Fruit fly (Drosophila melanogaster) whole organism, adult: ENCODE data around the gene CG3149.

Experiments used
- CG11617 ChIP-seq: fragments of 200-800 bp; sonication (Bioruptor generic); optimal IDR thresholded peaks from 2 replicates; lab custom pipeline; 2017; ENCODE audit warnings: mild to moderate bottlenecking, missing biosample characterization, missing genetic modification reagents, missing genetic modification characterization
- CG12768 ChIP-seq: fragments of 200-800 bp; sonication (Bioruptor generic); optimal IDR thresholded peaks from 2 replicates; lab custom pipeline; 2017; ENCODE audit warnings: missing biosample characterization, missing genetic modification characterization, mild to moderate bottlenecking, moderate library complexity, missing genetic modification reagents
- CG14711 ChIP-seq: fragments of 200-800 bp; sonication (Bioruptor generic); optimal IDR thresholded peaks from 2 replicates; lab custom pipeline; 2018; ENCODE audit warnings: missing biosample characterization, mild to moderate bottlenecking, missing genetic modification characterization, moderate library complexity
- CG1620 ChIP-seq: fragments of 200-800 bp; sonication (Bioruptor generic); optimal IDR thresholded peaks from 2 replicates; lab custom pipeline; 2016; ENCODE audit warnings: missing biosample characterization, missing genetic modification characterization
- CG33017 ChIP-seq: fragments of 200-800 bp; sonication (Bioruptor generic); optimal IDR thresholded peaks from 2 replicates; lab custom pipeline; 2018; ENCODE audit warnings: missing biosample characterization, mild to moderate bottlenecking, missing genetic modification characterization, moderate library complexity
- CG5204 ChIP-seq: fragments of 200-800 bp; sonication (Bioruptor generic); optimal IDR thresholded peaks from 2 replicates; lab custom pipeline; 2016; ENCODE audit warnings: missing biosample characterization, missing genetic modification characterization
- CG7045 ChIP-seq: fragments of 200-800 bp; sonication (Bioruptor generic); optimal IDR thresholded peaks from 2 replicates; lab custom pipeline; 2017; ENCODE audit warnings: missing biosample characterization, mild to moderate bottlenecking, missing genetic modification characterization
- CG7101 ChIP-seq: fragments of 200-800 bp; sonication (Bioruptor generic); optimal IDR thresholded peaks from 2 replicates; lab custom pipeline; 2018; ENCODE audit warnings: missing biosample characterization, mild to moderate bottlenecking, missing genetic modification characterization, moderate library complexity
- Clk ChIP-seq: fragments of 200-800 bp; sonication (Bioruptor generic); optimal IDR thresholded peaks from 2 replicates; lab custom pipeline; 2017; ENCODE audit warnings: missing biosample characterization, missing genetic modification characterization
- Crg-1 ChIP-seq: fragments of 200-800 bp; sonication (Bioruptor generic); optimal IDR thresholded peaks from 2 replicates; lab custom pipeline; 2016; ENCODE audit warnings: missing biosample characterization, missing genetic modification characterization
- Hr96 ChIP-seq: fragments of 200-800 bp; sonication (Bioruptor generic); optimal IDR thresholded peaks from 2 replicates; lab custom pipeline; 2016; ENCODE audit warnings: missing biosample characterization, missing genetic modification characterization
- Mnt ChIP-seq: fragments of 200-800 bp; sonication (Bioruptor generic); optimal IDR thresholded peaks from 2 replicates; lab custom pipeline; 2016; ENCODE audit warnings: missing biosample characterization, mild to moderate bottlenecking, missing genetic modification characterization
- bab1 ChIP-seq: fragments of 200-800 bp; sonication (Bioruptor generic); optimal IDR thresholded peaks from 3 replicates; lab custom pipeline; 2019; ENCODE audit warnings: missing biosample characterization, mild to moderate bottlenecking, missing genetic modification characterization, moderate library complexity
- cic ChIP-seq: fragments of 200-800 bp; sonication (Bioruptor generic); optimal IDR thresholded peaks from 2 replicates; lab custom pipeline; 2017; ENCODE audit warnings: missing biosample characterization, mild to moderate bottlenecking, missing genetic modification characterization, moderate library complexity
- cnc ChIP-seq, 2 experiments: fragments of >200 bp; optimal IDR thresholded peaks; 2 replicates each; lab custom pipeline; 2017
- kay ChIP-seq: fragments of 200-800 bp; sonication (Bioruptor generic); peaks from one replicate; lab custom pipeline; 2016; ENCODE audit warnings: missing biosample characterization, missing genetic modification characterization, borderline replicate concordance
- ovo ChIP-seq: fragments of 200-800 bp; sonication (Bioruptor generic); optimal IDR thresholded peaks from 2 replicates; lab custom pipeline; 2016; ENCODE audit warnings: missing biosample characterization, missing genetic modification characterization
- pad ChIP-seq: fragments of 200-800 bp; sonication (Bioruptor generic); optimal IDR thresholded peaks from 3 replicates; lab custom pipeline; 2017; ENCODE audit warnings: missing biosample characterization, missing genetic modification characterization, mild to moderate bottlenecking, moderate library complexity, missing genetic modification reagents
- tj ChIP-seq: fragments of 200-800 bp; sonication (Bioruptor generic); optimal IDR thresholded peaks from 3 replicates; lab custom pipeline; 2017; ENCODE audit warnings: missing biosample characterization, mild to moderate bottlenecking, missing genetic modification characterization, moderate library complexity
- toe ChIP-seq: fragments of 200-800 bp; sonication (Bioruptor generic); optimal IDR thresholded peaks from 2 replicates; lab custom pipeline; 2016; ENCODE audit warnings: missing biosample characterization, missing genetic modification characterization

The CG3149 gene

DNA sequence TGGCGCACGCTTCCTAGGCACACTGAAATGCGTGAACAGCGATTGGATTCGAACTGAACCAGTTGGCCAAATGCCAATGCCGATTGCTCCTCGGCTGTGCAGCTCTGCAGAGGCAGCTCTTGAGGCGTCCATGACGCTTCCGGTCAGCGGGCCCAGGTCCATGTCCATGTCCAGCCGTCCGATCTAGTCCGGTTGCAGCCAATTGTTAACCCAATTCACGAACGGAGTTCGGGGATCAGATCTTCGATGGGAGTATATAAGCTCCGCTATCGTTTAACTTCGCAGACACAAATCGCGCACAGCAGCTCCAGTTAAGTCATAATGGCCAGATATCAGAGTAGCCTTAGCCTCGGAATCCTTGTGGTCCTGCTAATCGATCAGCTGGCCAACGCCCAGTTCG lies 12.1 kb downstream of the CG3149 start, which contains the start of gene CG42449:
Gene CG42449, plus strand, starts transcription at position 301 of the 400 bp plus-strand sequence.
- TF ChIP-seq CG1620 (GFP tag; lab: Kevin White, UChicago) (no peak), ovo (no peak), CG12768 (no peak), CG11617 (no peak), toe (GFP tag; lab: Kevin White, UChicago) (no peak), bab1 (GFP tag; lab: Kevin White, UChicago) (no peak), cic (GFP tag; lab: Kevin White, UChicago) (no peak), pad (no peak), CG7045 (GFP tag; lab: Kevin White, UChicago) (no peak)

DNA sequence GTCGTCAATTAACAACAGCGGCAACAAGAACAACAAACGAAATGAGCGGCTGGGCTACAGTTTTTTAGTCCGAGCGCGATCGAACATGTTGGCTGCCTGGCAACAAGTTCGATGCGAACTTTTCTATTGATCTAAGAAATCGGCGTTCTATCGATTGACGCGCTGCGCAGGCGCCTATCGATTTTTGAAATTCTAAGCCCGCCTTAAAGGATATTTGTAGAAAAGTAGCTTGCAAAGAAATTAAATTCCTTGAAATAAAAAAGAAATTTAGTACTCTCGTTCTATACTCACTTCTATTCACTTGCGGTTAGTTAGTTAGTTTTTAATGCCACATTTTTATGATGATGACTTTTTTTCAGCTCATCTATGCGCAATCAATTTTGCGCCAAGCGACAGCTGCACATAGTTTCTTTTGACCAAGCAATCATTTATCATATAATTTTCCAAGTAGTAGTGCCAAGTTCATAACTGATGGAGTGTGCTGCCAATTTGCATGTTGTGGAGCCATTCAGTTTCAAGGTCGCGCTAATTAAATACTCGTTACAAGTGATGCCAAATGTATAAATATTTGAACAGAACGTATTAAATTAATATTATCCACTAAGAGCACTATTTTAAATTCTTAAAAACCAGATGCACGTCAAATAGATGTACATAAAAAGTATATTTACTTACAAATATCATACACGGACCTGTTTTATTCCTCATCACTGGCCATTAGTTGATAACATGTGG lies 14.9 kb downstream of the CG3149 start, which contains the start of the genes Tre1 and Gr5a:
Gene Tre1, minus strand, starts transcription at position 45 of the 735 bp plus-strand sequence.
Gene Gr5a, plus strand, starts transcription at position 685 of the 735 bp plus-strand sequence.
- TF ChIP-seq ovo (no peak), tj (GFP tag; lab: Kevin White, UChicago) (no peak), Hr96 (no peak), toe (GFP tag; lab: Kevin White, UChicago) (no peak), CG14711 (tag; lab: Kevin White, UChicago) (no peak), CG7045 (GFP tag; lab: Kevin White, UChicago) (no peak), cic (GFP tag; lab: Kevin White, UChicago) (no peak), cnc (optimal IDR thresholded peaks at IDR 0.05; lab: Kevin White, UChicago) (no peak), CG33017 (tag; lab: Kevin White, UChicago) (no peak), CG1620 (GFP tag; lab: Kevin White, UChicago) (no peak), CG7101 (tag; lab: Kevin White, UChicago) (no peak), pad (no peak), CG11617 (no peak), kay (GFP tag; lab: Kevin White, UChicago) (no peak), Crg-1 (GFP tag; lab: Kevin White, UChicago) (no peak), Clk (GFP tag; lab: Kevin White, UChicago) (no peak), bab1 (GFP tag; lab: Kevin White, UChicago) (no peak), CG5204 (GFP tag; lab: Kevin White, UChicago) (no peak)

DNA sequence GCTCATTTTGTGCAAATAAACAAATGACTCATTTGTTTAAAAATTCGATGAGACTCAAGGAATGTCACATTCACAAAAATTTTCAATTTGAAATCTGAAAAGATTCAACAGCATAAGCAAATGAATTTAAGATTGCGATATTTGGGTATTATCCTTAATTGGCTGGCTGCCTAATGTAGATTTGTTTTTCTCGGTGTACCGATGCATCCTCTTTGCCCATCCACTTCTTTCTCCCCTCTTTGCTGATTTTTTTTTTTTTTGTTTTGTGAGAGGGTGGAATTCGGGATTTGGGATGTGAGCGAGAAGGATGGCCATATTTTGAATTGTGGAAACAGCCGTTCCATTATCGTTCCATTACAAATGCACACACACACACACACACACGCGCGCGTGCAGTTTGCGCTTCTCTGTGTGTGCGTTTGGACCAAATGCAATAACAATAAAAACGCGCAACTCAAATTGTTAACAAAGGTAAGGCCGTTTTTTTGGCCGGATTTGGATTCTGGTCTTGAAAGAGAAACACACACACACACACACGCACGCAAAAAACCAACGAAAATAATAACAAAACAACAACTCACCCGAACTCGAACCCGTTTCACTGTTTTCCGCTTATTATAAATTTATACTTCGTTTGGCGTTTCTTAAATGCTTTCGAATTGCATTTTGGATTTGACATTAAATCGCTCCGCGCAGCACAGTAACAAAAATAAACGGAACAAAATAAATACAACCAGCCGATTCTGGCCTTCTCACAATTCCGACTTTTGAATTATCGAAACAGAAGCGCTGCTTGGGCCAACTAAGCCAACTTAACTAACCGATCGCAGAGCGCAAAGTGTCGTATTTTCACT lies 15.7 kb downstream of the CG3149 start:
- TF ChIP-seq cic (GFP tag; lab: Kevin White, UChicago) = no peak
- TF ChIP-seq Hr96 = no peak
- no peak for TF ChIP-seq CG1620 (GFP tag; lab: Kevin White, UChicago)
- TF ChIP-seq CG7045 (GFP tag; lab: Kevin White, UChicago) = no peak
- no peak for TF ChIP-seq Crg-1 (GFP tag; lab: Kevin White, UChicago)
- TF ChIP-seq bab1 (GFP tag; lab: Kevin White, UChicago) = peak; percentile 44
- TF ChIP-seq CG5204 (GFP tag; lab: Kevin White, UChicago) = no peak
- no peak for TF ChIP-seq CG11617
- no peak for TF ChIP-seq CG7101 (tag; lab: Kevin White, UChicago)
- TF ChIP-seq pad = peak; percentile 96
- peak; percentile 29 for TF ChIP-seq tj (GFP tag; lab: Kevin White, UChicago)
- TF ChIP-seq Clk (GFP tag; lab: Kevin White, UChicago) = no peak
- TF ChIP-seq toe (GFP tag; lab: Kevin White, UChicago) = no peak
- TF ChIP-seq Mnt (GFP tag; lab: Kevin White, UChicago) = no peak

DNA sequence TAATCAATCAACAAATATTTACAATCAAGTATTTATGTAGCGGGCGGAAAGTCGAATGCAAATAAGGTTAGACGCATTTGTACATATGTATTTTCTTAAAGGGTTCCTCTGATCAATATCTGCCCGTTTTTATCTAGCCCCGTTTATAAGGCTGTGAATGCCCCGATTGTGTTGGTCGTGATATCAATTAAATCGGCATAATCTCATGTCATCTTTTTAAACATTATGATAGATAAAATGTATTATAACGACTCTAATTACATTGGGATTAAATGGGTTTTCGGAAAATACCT lies 16.9 kb downstream of the CG3149 start:
- TF ChIP-seq cnc (optimal IDR thresholded peaks at IDR 0.05; lab: Kevin White, UChicago) = peak in 1 of 2 experiments; percentile 9
- no peak for TF ChIP-seq CG33017 (tag; lab: Kevin White, UChicago)
- peak; percentile 66 for TF ChIP-seq ovo
- TF ChIP-seq CG7101 (tag; lab: Kevin White, UChicago) = no peak

DNA sequence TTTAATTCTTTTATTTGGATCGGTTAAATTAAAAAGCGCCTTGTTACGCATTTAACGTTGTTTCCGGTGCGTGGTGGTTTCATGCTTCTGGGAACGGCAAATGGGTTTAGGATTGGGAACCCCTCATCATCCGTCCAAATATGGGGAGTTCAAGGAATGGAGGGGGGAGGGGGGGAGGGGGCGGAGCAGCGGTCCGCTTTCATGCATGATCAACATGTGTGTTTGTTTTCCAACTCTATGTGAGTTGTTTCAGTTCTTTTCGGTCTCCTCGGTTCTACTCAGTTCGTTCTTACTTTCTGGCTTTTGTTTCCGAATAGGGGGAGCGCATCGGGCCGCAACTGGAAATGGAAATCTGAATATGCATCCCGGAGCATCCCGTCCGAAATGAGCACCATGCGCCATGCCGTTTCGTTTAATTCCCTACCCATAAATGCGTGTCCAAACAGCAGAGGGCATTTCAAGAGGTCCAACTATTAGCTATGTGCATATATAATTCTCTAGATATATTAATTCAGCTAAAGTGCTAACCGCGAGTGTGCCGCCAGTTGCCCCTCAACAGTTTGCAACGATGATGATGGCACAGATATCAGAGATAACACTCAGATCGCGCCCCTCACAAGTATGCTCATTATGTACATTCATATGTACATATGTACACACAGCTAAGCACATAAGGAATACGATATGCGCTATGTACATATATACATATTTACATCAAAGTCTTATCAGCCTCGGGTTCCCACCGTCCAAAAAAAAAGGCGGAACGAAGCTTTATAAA lies 17.4 kb downstream of the CG3149 start:
- TF ChIP-seq Hr96 (peak; percentile 67), CG7045 (GFP tag; lab: Kevin White, UChicago) (peak; percentile 4), kay (GFP tag; lab: Kevin White, UChicago) (no peak), CG33017 (tag; lab: Kevin White, UChicago) (no peak), CG5204 (GFP tag; lab: Kevin White, UChicago) (peak; percentile 13), CG1620 (GFP tag; lab: Kevin White, UChicago) (peak; percentile 76), CG11617 (peak; percentile 52), Crg-1 (GFP tag; lab: Kevin White, UChicago) (peak; percentile 78), tj (GFP tag; lab: Kevin White, UChicago) (no peak), cic (GFP tag; lab: Kevin White, UChicago) (no peak), cnc (optimal IDR thresholded peaks at IDR 0.05; lab: Kevin White, UChicago) (no peak), bab1 (GFP tag; lab: Kevin White, UChicago) (no peak), toe (GFP tag; lab: Kevin White, UChicago) (peak; percentile 22), Mnt (GFP tag; lab: Kevin White, UChicago) (peak; percentile 53), pad (peak; percentile 64), CG12768 (peak; percentile 12), ovo (peak; percentile 98), CG14711 (tag; lab: Kevin White, UChicago) (peak; percentile 67), CG7101 (tag; lab: Kevin White, UChicago) (peak; percentile 85), Clk (GFP tag; lab: Kevin White, UChicago) (no peak)
